Worm (Caenorhabditis elegans) whole organism, L1 larva: ENCODE results near the gene ugtp-1.

ENCODE experiments used
- C16A3.4 ChIP-seq: fragments of 150-350 bp; optimal IDR thresholded peaks from 2 replicates; lab custom pipeline; 2014; ENCODE audit warnings: missing biosample characterization, missing genetic modification characterization
- Y116A8C.19 ChIP-seq: sonication (generic microtip); optimal IDR thresholded peaks from 2 replicates; lab custom pipeline; 2016; ENCODE audit warnings: missing compliant biosample characterization, missing genetic modification characterization, borderline replicate concordance
- aha-1 ChIP-seq: fragments of 150-350 bp; optimal IDR thresholded peaks from 2 replicates; lab custom pipeline; 2014; ENCODE audit warnings: missing biosample characterization, missing genetic modification characterization
- blmp-1 ChIP-seq: fragments of 150-350 bp; optimal IDR thresholded peaks from 2 replicates; lab custom pipeline; 2014; ENCODE audit warnings: missing biosample characterization, missing genetic modification characterization
- ceh-8 ChIP-seq: fragments of 200-800 bp; sonication (Bioruptor generic); optimal IDR thresholded peaks from 2 replicates; lab custom pipeline; 2018; ENCODE audit warnings: mild to moderate bottlenecking, missing genetic modification characterization, moderate library complexity, missing compliant biosample characterization
- ceh-82 ChIP-seq, 3 experiments: fragments of 150-350 bp in 1 of 3; sonication (generic microtip) in 2 of 3; optimal IDR thresholded peaks; 2 replicates each; lab custom pipeline; 2014 to 2017; ENCODE audit warnings: missing biosample characterization in 3 of 3, missing genetic modification characterization in 3 of 3
- ceh-88 ChIP-seq: fragments of 200-800 bp; sonication (Bioruptor generic); IDR thresholded peaks from 2 replicates; pipeline ENCODE4 v1.3.6; 2022; ENCODE audit warnings: missing genetic modification characterization, missing compliant biosample characterization
- dpl-1 ChIP-seq, 3 experiments: fragments of 150-350 bp in 2 of 3; sonication (generic microtip) in 1 of 3; optimal IDR thresholded peaks; 2 replicates each; lab custom pipeline; 2014 to 2017; ENCODE audit warnings: missing biosample characterization in 3 of 3, missing genetic modification characterization in 3 of 3, missing genetic modification reagents in 3 of 3
- efl-1 ChIP-seq, 4 experiments: fragments of 150-350 bp; optimal IDR thresholded peaks in 3 of 4; peaks in 1 of 4; 1 replicate in 1 of 4; 2 replicates in 3 of 4; lab custom pipeline; 2014; ENCODE audit warnings: missing biosample characterization in 2 of 4, missing genetic modification characterization in 2 of 4, missing genetic modification reagents in 2 of 4
- elt-3 ChIP-seq, 6 experiments: fragments of 150-350 bp in 1 of 6; sonication (generic microtip); optimal IDR thresholded peaks; 2 replicates each; lab custom pipeline; 2017 to 2018; ENCODE audit warnings: missing biosample characterization in 6 of 6, missing genetic modification characterization in 6 of 6, inconsistent platforms in 1 of 6
- fkh-8 ChIP-seq: sonication (generic microtip); optimal IDR thresholded peaks from 2 replicates; lab custom pipeline; 2016; ENCODE audit warnings: mild to moderate bottlenecking, missing genetic modification characterization, missing compliant biosample characterization
- lin-14 ChIP-seq: fragments of 200-800 bp; sonication (Bioruptor generic); optimal IDR thresholded peaks from 2 replicates; lab custom pipeline; 2018; ENCODE audit warnings: mild to moderate bottlenecking, missing genetic modification characterization, moderate library complexity, missing compliant biosample characterization
- lin-35 ChIP-seq, 2 experiments: fragments of 150-350 bp; optimal IDR thresholded peaks; 2 replicates each; lab custom pipeline; 2014; ENCODE audit warnings: missing biosample characterization in 2 of 2, missing genetic modification characterization in 2 of 2, missing genetic modification reagents in 2 of 2
- lin-39 ChIP-seq: fragments of 150-350 bp; optimal IDR thresholded peaks from 2 replicates; lab custom pipeline; 2014; ENCODE audit warnings: missing biosample characterization, missing genetic modification reagents, missing genetic modification characterization
- lsy-2 ChIP-seq, 2 experiments: fragments of 150-350 bp; optimal IDR thresholded peaks; 2 replicates each; lab custom pipeline; 2014; ENCODE audit warnings: missing biosample characterization in 2 of 2, missing genetic modification characterization in 2 of 2
- nhr-19 ChIP-seq: fragments of 200-800 bp; sonication (Bioruptor generic); conservative IDR thresholded peaks from 2 replicates; pipeline ENCODE4 v1.3.6; 2022; ENCODE audit warnings: missing genetic modification characterization, missing compliant biosample characterization
- nhr-237 ChIP-seq: fragments of 150-350 bp; optimal IDR thresholded peaks from 2 replicates; lab custom pipeline; 2014; ENCODE audit warnings: missing biosample characterization, missing genetic modification characterization
- nhr-71 ChIP-seq: sonication (generic microtip); optimal IDR thresholded peaks from 2 replicates; lab custom pipeline; 2016; ENCODE audit warnings: mild to moderate bottlenecking, missing genetic modification characterization, moderate library complexity, missing compliant biosample characterization
- snpc-4 ChIP-seq: fragments of 150-350 bp; optimal IDR thresholded peaks from 2 replicates; lab custom pipeline; 2014; ENCODE audit warnings: missing biosample characterization, missing genetic modification characterization
- snu-23 ChIP-seq: sonication (generic microtip); optimal IDR thresholded peaks from 2 replicates; lab custom pipeline; 2016; ENCODE audit warnings: missing genetic modification characterization, missing compliant biosample characterization
- sptf-1 ChIP-seq: fragments of 150-350 bp; optimal IDR thresholded peaks from 2 replicates; lab custom pipeline; 2014; ENCODE audit warnings: missing biosample characterization, missing genetic modification characterization
- sup-37 ChIP-seq: fragments of 200-800 bp; sonication (Bioruptor generic); optimal IDR thresholded peaks from 2 replicates; lab custom pipeline; 2018; ENCODE audit warnings: mild to moderate bottlenecking, missing genetic modification characterization, missing compliant biosample characterization
- swsn-7 ChIP-seq: sonication (generic microtip); optimal IDR thresholded peaks from 2 replicates; lab custom pipeline; 2016; ENCODE audit warnings: missing genetic modification characterization, missing compliant biosample characterization
- unc-62 ChIP-seq: fragments of 150-350 bp; optimal IDR thresholded peaks from 2 replicates; lab custom pipeline; 2014; ENCODE audit warnings: missing biosample characterization, missing genetic modification reagents, missing genetic modification characterization
- zag-1 ChIP-seq: fragments of 150-350 bp; optimal IDR thresholded peaks from 2 replicates; lab custom pipeline; 2014; ENCODE audit warnings: missing biosample characterization, missing genetic modification characterization
- ztf-11 ChIP-seq, 2 experiments: sonication (generic microtip); optimal IDR thresholded peaks; 2 replicates each; lab custom pipeline; 2016 to 2017; ENCODE audit warnings: missing genetic modification characterization in 2 of 2, missing biosample characterization in 1 of 2, missing compliant biosample characterization in 1 of 2

The ugtp-1 gene

ce11 chrIII:8719769-8720252 is 30.7 kb downstream of the ugtp-1 start, which contains the start of gene hipr-1:
Gene hipr-1, plus strand, starts transcription at chrIII:8720202.
- TF ChIP-seq Y116A8C.19 (tag; lab: Kevin White, UChicago) (no peak), sup-37 (GFP tag; lab: Kevin White, UChicago) (no peak), C16A3.4 (tag; lab: Kevin White, UChicago) (no peak), efl-1 (optimal IDR thresholded peaks at IDR 0.05; lab: Kevin White, UChicago) (no peak), efl-1 (GFP tag; optimal IDR thresholded peaks at IDR 0.05 in 1 of 2; lab: Kevin White, UChicago) (peak in 1 of 2 experiments; percentile 88), nhr-19 (GFP tag; lab: Robert Waterston, UW) (no peak), aha-1 (tag; lab: Kevin White, UChicago) (no peak)
- TF ChIP-seq, all 84 proteins: peak for 1

ce11 chrIII:8719105-8719504 is 31.4 kb downstream of the ugtp-1 start:
- TF ChIP-seq zag-1 (tag; lab: Kevin White, UChicago) (no peak), ceh-88 (GFP tag; lab: Robert Waterston, UW) (no peak)

- peak in 1 of 2 experiments; percentile 11 for TF ChIP-seq lin-35 (GFP tag; optimal IDR thresholded peaks at IDR 0.05; lab: Kevin White, UChicago)
- TF ChIP-seq unc-62 (GFP tag; lab: Kevin White, UChicago), result no peak
- no peak for TF ChIP-seq fkh-8 (tag; lab: Kevin White, UChicago)
Observed at ce11 chrIII:8718592-8718991, 31.9 kb downstream of the ugtp-1 start.

- no peak for TF ChIP-seq Y116A8C.19 (tag; lab: Kevin White, UChicago)
- TF ChIP-seq ceh-82 (tag; optimal IDR thresholded peaks at IDR 0.05; lab: Kevin White, UChicago), result peak in 1 of 3 experiments; percentile 6
- TF ChIP-seq swsn-7 (tag; lab: Kevin White, UChicago), result peak; percentile 9
- peak in 2 of 3 experiments; percentile 8 to 34 for TF ChIP-seq dpl-1 (GFP tag; optimal IDR thresholded peaks at IDR 0.05; lab: Kevin White, UChicago)
- no peak for TF ChIP-seq ztf-11 (tag; optimal IDR thresholded peaks at IDR 0.05; lab: Kevin White, UChicago)
- peak; percentile 17 for TF ChIP-seq nhr-71 (tag; lab: Kevin White, UChicago)
- TF ChIP-seq snu-23 (GFP tag; lab: Kevin White, UChicago), result peak; percentile 21
- TF ChIP-seq efl-1 (optimal IDR thresholded peaks at IDR 0.05; lab: Kevin White, UChicago), result peak in 1 of 2 experiments; percentile 33
- TF ChIP-seq efl-1 (GFP tag; optimal IDR thresholded peaks at IDR 0.05 in 1 of 2; lab: Kevin White, UChicago), result peak; percentile 33 to 89
- peak in 1 of 2 experiments; percentile 45 for TF ChIP-seq lsy-2 (tag; optimal IDR thresholded peaks at IDR 0.05; lab: Kevin White, UChicago)
- TF ChIP-seq lin-35 (GFP tag; optimal IDR thresholded peaks at IDR 0.05; lab: Kevin White, UChicago), result peak; percentile 4 to 48
Observed at ce11 chrIII:8717231-8717694, 33.2 kb downstream of the ugtp-1 start, which contains the start of gene mrpl-11. Gene mrpl-11, plus strand, starts transcription at chrIII:8717644.

ce11 chrIII:8716084-8716483 is 34.4 kb downstream of the ugtp-1 start, which contains the start of gene B0303.14:
Gene B0303.14, minus strand, starts transcription at chrIII:8716184.
- TF ChIP-seq nhr-237 (tag; lab: Kevin White, UChicago) (no peak), nhr-71 (tag; lab: Kevin White, UChicago) (no peak), ceh-8 (GFP tag; lab: Kevin White, UChicago) (no peak), snpc-4 (tag; lab: Kevin White, UChicago) (no peak), snu-23 (GFP tag; lab: Kevin White, UChicago) (no peak), ceh-88 (GFP tag; lab: Robert Waterston, UW) (no peak), ceh-82 (tag; optimal IDR thresholded peaks at IDR 0.05; lab: Kevin White, UChicago) (no peak), efl-1 (optimal IDR thresholded peaks at IDR 0.05; lab: Kevin White, UChicago) (no peak), efl-1 (GFP tag; optimal IDR thresholded peaks at IDR 0.05 in 1 of 2; lab: Kevin White, UChicago) (no peak), sptf-1 (tag; lab: Kevin White, UChicago) (no peak), lin-39 (no peak), blmp-1 (tag; lab: Kevin White, UChicago) (no peak)

ce11 chrIII:8712968-8713367 is 37.5 kb downstream of the ugtp-1 start:
- TF ChIP-seq blmp-1 (tag; lab: Kevin White, UChicago), result peak; percentile 54
- TF ChIP-seq lin-14 (GFP tag; lab: Kevin White, UChicago), result peak; percentile 4
- peak in 2 of 6 experiments; percentile 1 to 59 for TF ChIP-seq elt-3 (tag; optimal IDR thresholded peaks at IDR 0.05; lab: Kevin White, UChicago)
- no peak for TF ChIP-seq sup-37 (GFP tag; lab: Kevin White, UChicago)
